Worm (Caenorhabditis elegans) whole organism, young adult: ENCODE measurements around the gene srx-90.

ENCODE experiments used
- B0019.2 ChIP-seq: fragments of 200-800 bp; sonication (Bioruptor generic); conservative IDR thresholded peaks from 2 replicates; pipeline ENCODE4 v1.3.6; 2022; ENCODE audit warnings: missing genetic modification reagents, missing genetic modification characterization, missing compliant biosample characterization
- B0261.1 ChIP-seq: sonication (generic microtip); optimal IDR thresholded peaks from 2 replicates; lab custom pipeline; 2016; ENCODE audit warnings: mild to moderate bottlenecking, missing genetic modification characterization, moderate library complexity, missing compliant biosample characterization
- B0336.3 ChIP-seq: fragments of 200-800 bp; sonication (Bioruptor generic); IDR thresholded peaks from 2 replicates; pipeline ENCODE4 v1.3.6; 2022; ENCODE audit warnings: missing genetic modification characterization, missing compliant biosample characterization
- D2030.7 ChIP-seq: fragments of 200-800 bp; sonication (Bioruptor generic); IDR thresholded peaks from 2 replicates; pipeline ENCODE4 v1.3.6; 2022; ENCODE audit warnings: missing genetic modification reagents, missing genetic modification characterization, missing compliant biosample characterization
- F33H1.4 ChIP-seq: fragments of 200-800 bp; sonication (Bioruptor generic); IDR thresholded peaks from 2 replicates; pipeline ENCODE4 v1.3.6; 2022; ENCODE audit warnings: missing genetic modification reagents, missing genetic modification characterization, missing compliant biosample characterization
- F39B2.1 ChIP-seq: fragments of 200-800 bp; sonication (Bioruptor generic); IDR thresholded peaks from 2 replicates; pipeline ENCODE4 v1.3.6; 2022; ENCODE audit warnings: missing genetic modification reagents, missing genetic modification characterization, missing compliant biosample characterization
- T07F8.4 ChIP-seq: sonication (generic microtip); optimal IDR thresholded peaks from 2 replicates; lab custom pipeline; 2016; ENCODE audit warnings: mild to moderate bottlenecking, missing genetic modification characterization, moderate library complexity, missing compliant biosample characterization
- Y79H2A.3 ChIP-seq: fragments of 200-800 bp; sonication (Bioruptor generic); conservative IDR thresholded peaks from 2 replicates; pipeline ENCODE4 v1.3.6; 2022; ENCODE audit warnings: missing genetic modification reagents, missing genetic modification characterization, missing compliant biosample characterization
- Y95B8A.8 ChIP-seq: fragments of 200-800 bp; sonication (Bioruptor generic); IDR thresholded peaks from 2 replicates; pipeline ENCODE4 v1.3.6; 2022; ENCODE audit warnings: missing genetic modification reagents, missing genetic modification characterization, missing compliant biosample characterization
- ZK185.1 ChIP-seq: sonication (generic microtip); optimal IDR thresholded peaks from 2 replicates; lab custom pipeline; 2016; ENCODE audit warnings: mild to moderate bottlenecking, missing genetic modification characterization, missing compliant biosample characterization; ENCODE audit not compliant: poor library complexity, severe bottlenecking
- aptf-2 ChIP-seq: fragments of 200-800 bp; sonication (Bioruptor generic); conservative IDR thresholded peaks from 2 replicates; pipeline ENCODE4 v1.3.6; 2022; ENCODE audit warnings: missing genetic modification reagents, missing genetic modification characterization, missing compliant biosample characterization
- atf-7 ChIP-seq: sonication (generic microtip); optimal IDR thresholded peaks from 2 replicates; lab custom pipeline; 2017; ENCODE audit warnings: mild to moderate bottlenecking, missing genetic modification characterization, missing compliant biosample characterization
- attf-5 ChIP-seq: fragments of 200-800 bp; sonication (Bioruptor generic); optimal IDR thresholded peaks from 2 replicates; lab custom pipeline; 2018; ENCODE audit warnings: mild to moderate bottlenecking, missing genetic modification characterization, missing compliant biosample characterization
- attf-6 ChIP-seq: fragments of 200-800 bp; sonication (Bioruptor generic); IDR thresholded peaks from 2 replicates; pipeline ENCODE4 v1.3.6; 2022; ENCODE audit warnings: missing genetic modification reagents, missing genetic modification characterization, missing compliant biosample characterization
- bed-1 ChIP-seq: fragments of 200-800 bp; sonication (Bioruptor generic); IDR thresholded peaks from 2 replicates; pipeline ENCODE4 v1.3.6; 2022; ENCODE audit warnings: missing genetic modification reagents, missing genetic modification characterization, missing compliant biosample characterization
- bed-2 ChIP-seq: fragments of 200-800 bp; sonication (Bioruptor generic); IDR thresholded peaks from 2 replicates; pipeline ENCODE4 v1.3.6; 2022; ENCODE audit warnings: missing genetic modification reagents, missing genetic modification characterization, missing compliant biosample characterization
- cebp-1 ChIP-seq, 2 experiments: fragments of 200-800 bp in 1 of 2; sonication (Bioruptor generic) in 1 of 2; sonication (generic microtip) in 1 of 2; IDR thresholded peaks in 1 of 2; optimal IDR thresholded peaks in 1 of 2; 2 replicates each; pipeline versions ENCODE4 v1.3.6 to Lab custom; 2017 to 2022; ENCODE audit warnings: missing compliant biosample characterization in 2 of 2, missing genetic modification characterization in 2 of 2, mild to moderate bottlenecking in 1 of 2, missing genetic modification reagents in 1 of 2, moderate library complexity in 1 of 2
- cebp-2 ChIP-seq: fragments of 200-800 bp; sonication (Bioruptor generic); IDR thresholded peaks from 2 replicates; pipeline ENCODE4 v1.3.6; 2022; ENCODE audit warnings: missing genetic modification characterization, missing compliant biosample characterization
- ceh-27 ChIP-seq: fragments of 200-800 bp; sonication (Bioruptor generic); optimal IDR thresholded peaks from 2 replicates; lab custom pipeline; 2018; ENCODE audit warnings: mild to moderate bottlenecking, missing genetic modification characterization, moderate library complexity, missing compliant biosample characterization
- ceh-79 ChIP-seq: sonication (generic microtip); optimal IDR thresholded peaks from 2 replicates; lab custom pipeline; 2017; ENCODE audit warnings: mild to moderate bottlenecking, missing genetic modification characterization, missing compliant biosample characterization
- chd-7 ChIP-seq: sonication (generic microtip); optimal IDR thresholded peaks from 2 replicates; lab custom pipeline; 2016; ENCODE audit warnings: mild to moderate bottlenecking, missing genetic modification characterization, moderate library complexity, missing compliant biosample characterization
- dox-1 ChIP-seq: fragments of 200-800 bp; sonication (Bioruptor generic); IDR thresholded peaks from 2 replicates; pipeline ENCODE4 v1.3.6; 2022; ENCODE audit warnings: missing genetic modification reagents, missing genetic modification characterization, missing compliant biosample characterization
- dpff-1 ChIP-seq: sonication (generic microtip); optimal IDR thresholded peaks from 2 replicates; lab custom pipeline; 2017; ENCODE audit warnings: mild to moderate bottlenecking, missing genetic modification characterization, missing compliant biosample characterization
- gei-17 ChIP-seq: fragments of 200-800 bp; sonication (Bioruptor generic); optimal IDR thresholded peaks from 2 replicates; lab custom pipeline; 2018; ENCODE audit warnings: mild to moderate bottlenecking, missing genetic modification characterization, missing compliant biosample characterization
- him-1 ChIP-seq: sonication (generic microtip); optimal IDR thresholded peaks from 2 replicates; lab custom pipeline; 2016; ENCODE audit warnings: missing genotype, missing genetic modification reagents, missing genetic modification characterization, missing compliant biosample characterization
- hsf-1 ChIP-seq: fragments of 200-800 bp; sonication (Bioruptor generic); IDR thresholded peaks from 2 replicates; pipeline ENCODE4 v1.3.6; 2022; ENCODE audit warnings: missing genetic modification reagents, missing genetic modification characterization, missing compliant biosample characterization
- lag-1 ChIP-seq: fragments of 200-800 bp; sonication (Bioruptor generic); IDR thresholded peaks from 2 replicates; pipeline ENCODE4 v1.3.6; 2022; ENCODE audit warnings: missing genetic modification reagents, missing genetic modification characterization, missing compliant biosample characterization
- let-607 ChIP-seq, 2 experiments: fragments of 200-800 bp in 1 of 2; sonication (Bioruptor generic) in 1 of 2; sonication (generic microtip) in 1 of 2; optimal IDR thresholded peaks; 2 replicates each; lab custom pipeline; 2016 to 2018; ENCODE audit warnings: mild to moderate bottlenecking in 2 of 2, missing compliant biosample characterization in 2 of 2, missing genetic modification characterization in 2 of 2, moderate library complexity in 2 of 2, missing genotype in 1 of 2
- lir-1 ChIP-seq: fragments of 200-800 bp; sonication (Bioruptor generic); conservative IDR thresholded peaks from 2 replicates; pipeline ENCODE4 v1.3.6; 2022; ENCODE audit warnings: missing genetic modification reagents, missing genetic modification characterization, missing compliant biosample characterization
- lsy-27 ChIP-seq: sonication (generic microtip); optimal IDR thresholded peaks from 2 replicates; lab custom pipeline; 2017; ENCODE audit warnings: missing genetic modification characterization, mild to moderate bottlenecking, missing compliant biosample characterization, antibody characterized with exemption, missing genotype, borderline replicate concordance; ENCODE audit not compliant: insufficient read depth
- mes-4 ChIP-seq: sonication (generic microtip); optimal IDR thresholded peaks from 2 replicates; lab custom pipeline; 2016; ENCODE audit warnings: missing genotype, missing genetic modification characterization, missing compliant biosample characterization
- mxl-1 ChIP-seq: sonication (generic microtip); optimal IDR thresholded peaks from 2 replicates; lab custom pipeline; 2016; ENCODE audit warnings: missing genetic modification characterization, missing compliant biosample characterization
- nhr-80 ChIP-seq: sonication (generic microtip); optimal IDR thresholded peaks from 2 replicates; lab custom pipeline; 2016; ENCODE audit warnings: missing genetic modification characterization, missing compliant biosample characterization
- rcor-1 ChIP-seq: fragments of 200-800 bp; sonication (Bioruptor generic); IDR thresholded peaks from 2 replicates; pipeline ENCODE4 v1.3.6; 2022; ENCODE audit warnings: missing genetic modification reagents, missing genetic modification characterization, missing compliant biosample characterization
- repo-1 ChIP-seq: sonication (generic microtip); optimal IDR thresholded peaks from 2 replicates; lab custom pipeline; 2017; ENCODE audit warnings: mild to moderate bottlenecking, missing genetic modification characterization, missing compliant biosample characterization
- sea-2 ChIP-seq: fragments of 200-800 bp; sonication (Bioruptor generic); IDR thresholded peaks from 2 replicates; pipeline ENCODE4 v1.3.6; 2022; ENCODE audit warnings: missing genetic modification characterization, missing compliant biosample characterization
- tbx-9 ChIP-seq: sonication (generic microtip); optimal IDR thresholded peaks from 2 replicates; lab custom pipeline; 2016; ENCODE audit warnings: borderline replicate concordance, missing genetic modification characterization, inconsistent platforms, missing compliant biosample characterization
- unc-62 ChIP-seq: fragments of 150-350 bp; optimal IDR thresholded peaks from 2 replicates; lab custom pipeline; 2014; ENCODE audit warnings: missing biosample characterization, missing genetic modification reagents, missing genetic modification characterization
- ztf-22 ChIP-seq: fragments of 200-800 bp; sonication (Bioruptor generic); optimal IDR thresholded peaks from 2 replicates; lab custom pipeline; 2018; ENCODE audit warnings: mild to moderate bottlenecking, missing genetic modification characterization, moderate library complexity, missing compliant biosample characterization
- ztf-25 ChIP-seq: fragments of 200-800 bp; sonication (Bioruptor generic); IDR thresholded peaks from 2 replicates; pipeline ENCODE4 v1.3.6; 2022; ENCODE audit warnings: missing genetic modification reagents, missing genetic modification characterization, missing compliant biosample characterization
- ztf-26 ChIP-seq: sonication (generic microtip); optimal IDR thresholded peaks from 2 replicates; lab custom pipeline; 2017; ENCODE audit warnings: missing genetic modification characterization, missing compliant biosample characterization

srx-90 gene

DNA sequence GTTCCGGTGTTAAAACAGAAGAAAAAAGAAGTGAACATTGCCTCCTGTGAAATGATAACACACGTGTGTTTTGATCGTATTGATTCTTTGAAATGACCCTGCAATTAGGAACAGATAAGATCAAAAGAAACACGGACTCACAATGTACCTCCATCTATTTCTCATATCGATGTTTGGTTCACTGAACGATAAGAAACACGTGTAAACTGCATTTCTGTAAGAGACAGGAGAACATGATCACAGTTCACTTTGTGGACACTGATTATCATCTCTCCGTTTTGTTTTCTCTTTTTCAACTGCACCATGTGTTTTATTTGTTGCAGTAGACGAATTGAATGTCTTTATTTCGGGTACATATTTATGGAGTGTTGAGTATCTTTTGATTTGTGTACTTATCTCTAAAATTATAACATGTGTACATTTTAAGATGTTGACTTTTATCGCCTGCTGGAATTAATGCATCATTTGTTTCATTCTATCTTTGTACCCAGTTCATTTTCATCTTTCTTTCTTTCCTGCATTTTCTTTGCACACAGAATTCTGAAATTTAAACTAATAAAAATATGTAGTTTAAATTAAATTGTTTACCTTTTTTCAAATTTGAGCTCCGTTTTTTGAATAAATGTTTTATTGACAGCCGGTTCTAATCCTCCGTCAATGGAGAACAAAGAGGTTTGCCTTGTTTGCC is 8.0 kb upstream of the srx-90 start, which contains the start of the genes H12C20.7 and nhr-68 (continued):
- peak; percentile 97 for TF ChIP-seq ztf-22 (GFP tag; lab: Kevin White, UChicago)
- no peak for TF ChIP-seq aptf-2 (GFP tag; lab: Robert Waterston, UW)
- TF ChIP-seq F39B2.1 (GFP tag; lab: Robert Waterston, UW): no peak
- peak; percentile 51; the same call in 1 of the 2 replicates for TF ChIP-seq cebp-1 (GFP tag; IDR thresholded peaks at IDR 0.05; lab: Robert Waterston, UW)
- TF ChIP-seq cebp-1 (tag; optimal IDR thresholded peaks at IDR 0.05; lab: Kevin White, UChicago): peak; percentile 85
- TF ChIP-seq attf-6 (GFP tag; lab: Robert Waterston, UW): no peak
- no peak for TF ChIP-seq cebp-2 (GFP tag; lab: Robert Waterston, UW)
- TF ChIP-seq tbx-9 (tag; lab: Kevin White, UChicago): no peak
- TF ChIP-seq dox-1 (GFP tag; lab: Robert Waterston, UW): no peak
- peak; percentile 80 for TF ChIP-seq gei-17 (GFP tag; lab: Kevin White, UChicago)
- TF ChIP-seq unc-62 (GFP tag; lab: Kevin White, UChicago): peak; percentile 3
- TF ChIP-seq rcor-1 (GFP tag; lab: Robert Waterston, UW): 0 out of 2 replicates have a peak, but pooled peaks have one; percentile 16
- no peak for TF ChIP-seq sea-2 (GFP tag; lab: Robert Waterston, UW)
- no peak for TF ChIP-seq ztf-25 (GFP tag; lab: Robert Waterston, UW)
- peak; percentile 95 for TF ChIP-seq chd-7 (tag; lab: Kevin White, UChicago)
- no peak for TF ChIP-seq bed-2 (GFP tag; lab: Robert Waterston, UW)
- TF ChIP-seq ztf-26 (tag; lab: Kevin White, UChicago): peak; percentile 97
- TF ChIP-seq repo-1 (tag; lab: Kevin White, UChicago): peak; percentile 90
- TF ChIP-seq ceh-27 (GFP tag; lab: Kevin White, UChicago): peak; percentile 23
- no peak for TF ChIP-seq hsf-1 (GFP tag; lab: Robert Waterston, UW)
- TF ChIP-seq Y79H2A.3 (GFP tag; lab: Robert Waterston, UW): 0 out of 2 replicates have a peak, but pooled peaks have one; percentile 27
- TF ChIP-seq atf-7 (tag; lab: Kevin White, UChicago): peak; percentile 95
- peak; percentile 70 for TF ChIP-seq attf-5
- TF ChIP-seq D2030.7 (GFP tag; lab: Robert Waterston, UW): no peak
- TF ChIP-seq lir-1: no peak
- TF ChIP-seq T07F8.4 (tag; lab: Kevin White, UChicago): no peak
- no peak for TF ChIP-seq mes-4 (tag; lab: Kevin White, UChicago)
- peak; percentile 5 for TF ChIP-seq B0261.1 (tag; lab: Kevin White, UChicago)
- TF ChIP-seq F33H1.4: no peak
- peak; percentile 28 to 76 for TF ChIP-seq let-607 (tag; optimal IDR thresholded peaks at IDR 0.05; lab: Kevin White, UChicago)
- no peak for TF ChIP-seq mxl-1 (tag; lab: Kevin White, UChicago)
- TF ChIP-seq him-1 (tag; lab: Kevin White, UChicago): no peak
- TF ChIP-seq lag-1 (GFP tag; lab: Robert Waterston, UW): 0 out of 2 replicates have a peak, but pooled peaks have one; percentile 38
- no peak for TF ChIP-seq ceh-79
- TF ChIP-seq bed-1: no peak
- peak; percentile 98 for TF ChIP-seq nhr-80 (tag; lab: Kevin White, UChicago)
- peak; percentile 84 for TF ChIP-seq ZK185.1 (tag; lab: Kevin White, UChicago)
- no peak for TF ChIP-seq B0019.2 (GFP tag; lab: Robert Waterston, UW)

DNA sequence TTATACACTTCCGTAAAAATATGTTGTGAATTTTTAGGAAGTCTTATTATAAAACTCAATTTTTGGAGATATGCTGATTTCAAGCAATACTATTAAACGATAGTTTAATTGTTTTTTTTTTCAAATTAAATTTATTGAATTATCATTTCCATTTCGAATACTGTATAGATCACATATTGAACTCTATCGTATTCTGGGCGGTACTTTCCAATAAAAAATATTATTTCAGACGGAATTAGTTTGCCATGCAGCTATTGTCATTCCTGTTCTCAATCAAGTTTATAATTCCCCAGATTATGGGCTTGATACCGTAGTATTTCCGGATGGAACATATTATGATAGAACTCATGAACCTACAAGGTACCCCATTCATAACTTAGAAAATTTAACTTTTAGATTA is 6.4 kb upstream of the srx-90 start:
- TF ChIP-seq lir-1 (no peak), ZK185.1 (tag; lab: Kevin White, UChicago) (no peak), lsy-27 (no peak), Y95B8A.8 (GFP tag; lab: Robert Waterston, UW) (no peak), nhr-80 (tag; lab: Kevin White, UChicago) (peak; percentile 19), dpff-1 (tag; lab: Kevin White, UChicago) (no peak), B0336.3 (GFP tag; lab: Robert Waterston, UW) (no peak)
